Fruit fly (Drosophila melanogaster) whole organism, wandering third instar larva: ENCODE results near the gene CG14326.

ENCODE experiments used
- Abd-B ChIP-seq: fragments of >200 bp; optimal IDR thresholded peaks from 2 replicates; lab custom pipeline; 2017; ENCODE audit warnings: missing biosample characterization, missing genetic modification characterization
- Dfd ChIP-seq: fragments of >200 bp; optimal IDR thresholded peaks from 2 replicates; lab custom pipeline; 2017; ENCODE audit warnings: missing biosample characterization, missing genetic modification characterization
- Dif ChIP-seq: fragments of 200-275, 200-300 bp; sonication (Bioruptor generic); optimal IDR thresholded peaks from 2 replicates; lab custom pipeline; 2018; ENCODE audit warnings: missing biosample characterization, missing genetic modification characterization; ENCODE audit not compliant: partially characterized antibody
- GATAd ChIP-seq: sonication (Bioruptor generic); optimal IDR thresholded peaks from 2 replicates; lab custom pipeline; 2016; ENCODE audit warnings: missing biosample characterization, missing genetic modification characterization
- HLH106 ChIP-seq: fragments of 200-800 bp; optimal IDR thresholded peaks from 3 replicates; lab custom pipeline; 2019; ENCODE audit warnings: missing biosample characterization, mild to moderate bottlenecking, missing genetic modification characterization, moderate library complexity
- Hnf4 ChIP-seq: fragments of 200-800 bp; sonication (Bioruptor generic); optimal IDR thresholded peaks from 2 replicates; lab custom pipeline; 2016; ENCODE audit warnings: missing biosample characterization, mild to moderate bottlenecking, missing genetic modification characterization
- Hr78 ChIP-seq: fragments of >200 bp; optimal IDR thresholded peaks from 2 replicates; lab custom pipeline; 2017; ENCODE audit warnings: missing biosample characterization, missing genetic modification characterization
- Hr83 ChIP-seq: fragments of 200-300 bp; sonication (Bioruptor generic); optimal IDR thresholded peaks from 2 replicates; lab custom pipeline; 2016; ENCODE audit warnings: missing biosample characterization, mild to moderate bottlenecking, missing genetic modification characterization, moderate library complexity; ENCODE audit not compliant: poor library complexity, severe bottlenecking
- Jra ChIP-seq: sonication (Bioruptor generic); optimal IDR thresholded peaks from 2 replicates; lab custom pipeline; 2016; ENCODE audit warnings: missing biosample characterization, missing genetic modification characterization
- Mio ChIP-seq: sonication (Bioruptor generic); optimal IDR thresholded peaks from 2 replicates; lab custom pipeline; 2016; ENCODE audit warnings: missing biosample characterization, missing genetic modification characterization
- Myc ChIP-seq: fragments of >200 bp; optimal IDR thresholded peaks from 2 replicates; lab custom pipeline; 2017
- N ChIP-seq: fragments of >200 bp; optimal IDR thresholded peaks from 2 replicates; lab custom pipeline; 2018; ENCODE audit warnings: missing biosample characterization, missing external identifiers, missing genetic modification characterization
- OdsH ChIP-seq: fragments of 200-800 bp; sonication (Bioruptor generic); optimal IDR thresholded peaks from 2 replicates; lab custom pipeline; 2016; ENCODE audit warnings: missing biosample characterization, mild to moderate bottlenecking, missing genetic modification characterization
- Rel ChIP-seq, 2 experiments: fragments of 200-800 bp; sonication (Bioruptor generic) in 1 of 2; optimal IDR thresholded peaks; 2 replicates in 1 of 2; 3 replicates in 1 of 2; lab custom pipeline; 2016 to 2019; ENCODE audit warnings: mild to moderate bottlenecking in 2 of 2, missing biosample characterization in 2 of 2, missing genetic modification characterization in 2 of 2, moderate library complexity in 1 of 2
- Sp1 ChIP-seq: fragments of 200-800 bp; sonication (Bioruptor generic); optimal IDR thresholded peaks from 3 replicates; lab custom pipeline; 2019; ENCODE audit warnings: missing biosample characterization, mild to moderate bottlenecking, missing genetic modification characterization, moderate library complexity
- Vsx2 ChIP-seq: fragments of 200-300, 225-300 bp; sonication (Bioruptor generic); optimal IDR thresholded peaks from 2 replicates; lab custom pipeline; 2018; ENCODE audit warnings: missing biosample characterization, missing genetic modification characterization; ENCODE audit not compliant: partially characterized antibody
- br ChIP-seq: fragments of 200-800 bp; sonication (Bioruptor generic); optimal IDR thresholded peaks from 2 replicates; lab custom pipeline; 2016; ENCODE audit warnings: missing biosample characterization, missing genetic modification characterization
- brk ChIP-seq: fragments of 200-800 bp; sonication (Bioruptor generic); optimal IDR thresholded peaks from 2 replicates; lab custom pipeline; 2016; ENCODE audit warnings: missing biosample characterization, mild to moderate bottlenecking, missing genetic modification characterization
- dl ChIP-seq, 2 experiments: fragments of 175-275, 200-275 bp in 1 of 2; fragments of 200-275 bp in 1 of 2; sonication (Bioruptor generic); optimal IDR thresholded peaks; lab custom pipeline; 2018; ENCODE audit warnings: mild to moderate bottlenecking in 2 of 2, missing biosample characterization in 2 of 2, missing genetic modification characterization in 2 of 2, moderate library complexity in 2 of 2; ENCODE audit not compliant: partially characterized antibody in 2 of 2, insufficient read depth in 1 of 2
- dmrt93B ChIP-seq: fragments of 200-800 bp; sonication (Bioruptor generic); optimal IDR thresholded peaks from 2 replicates; lab custom pipeline; 2018; ENCODE audit warnings: missing biosample characterization, mild to moderate bottlenecking, missing genetic modification characterization
- dsf ChIP-seq: sonication (Bioruptor generic); optimal IDR thresholded peaks from 2 replicates; lab custom pipeline; 2016; ENCODE audit warnings: missing biosample characterization, missing genetic modification characterization, borderline replicate concordance
- foxo ChIP-seq, 2 experiments: fragments of 200-800 bp; sonication (Bioruptor generic); optimal IDR thresholded peaks; 2 replicates in 1 of 2; 3 replicates in 1 of 2; lab custom pipeline; 2016 to 2017; ENCODE audit warnings: missing biosample characterization in 2 of 2, missing genetic modification characterization in 2 of 2
- fru ChIP-seq: fragments of 200-800 bp; sonication (Bioruptor generic); optimal IDR thresholded peaks from 3 replicates; lab custom pipeline; 2016; ENCODE audit warnings: missing biosample characterization, mild to moderate bottlenecking, missing genetic modification characterization
- h ChIP-seq: fragments of 200-800 bp; sonication (Bioruptor generic); optimal IDR thresholded peaks from 3 replicates; lab custom pipeline; 2016; ENCODE audit warnings: missing biosample characterization, mild to moderate bottlenecking, missing genetic modification characterization
- jim ChIP-seq: fragments of 175-275, 200-325 bp; sonication (Bioruptor generic); optimal IDR thresholded peaks from 2 replicates; lab custom pipeline; 2016; ENCODE audit warnings: missing biosample characterization, mild to moderate bottlenecking, missing genetic modification characterization
- lola ChIP-seq: fragments of >200 bp; optimal IDR thresholded peaks from 2 replicates; lab custom pipeline; 2017; ENCODE audit warnings: missing biosample characterization, missing genetic modification characterization
- pan ChIP-seq: fragments of >200 bp; optimal IDR thresholded peaks from 2 replicates; lab custom pipeline; 2017
- psq ChIP-seq: fragments of 200-800 bp; sonication (Bioruptor generic); optimal IDR thresholded peaks from 3 replicates; lab custom pipeline; 2017; ENCODE audit warnings: missing biosample characterization, mild to moderate bottlenecking, missing genetic modification characterization, moderate library complexity
- rgr ChIP-seq: fragments of 200-800 bp; sonication (Bioruptor generic); optimal IDR thresholded peaks from 3 replicates; lab custom pipeline; 2016; ENCODE audit warnings: missing biosample characterization, mild to moderate bottlenecking, missing genetic modification characterization
- sage ChIP-seq: fragments of 200-800 bp; sonication (Bioruptor generic); optimal IDR thresholded peaks from 2 replicates; lab custom pipeline; 2016; ENCODE audit warnings: missing biosample characterization, mild to moderate bottlenecking, missing genetic modification characterization
- sv ChIP-seq: fragments of 200-800 bp; sonication (Bioruptor generic); optimal IDR thresholded peaks from 3 replicates; lab custom pipeline; 2016; ENCODE audit warnings: missing biosample characterization, missing genetic modification characterization
- tai ChIP-seq: sonication (Bioruptor generic); optimal IDR thresholded peaks from 2 replicates; lab custom pipeline; 2016; ENCODE audit warnings: missing biosample characterization, missing genetic modification characterization
- usp ChIP-seq: fragments of >200 bp; optimal IDR thresholded peaks from 2 replicates; lab custom pipeline; 2017; ENCODE audit warnings: missing biosample characterization, missing genetic modification characterization
- woc ChIP-seq: sonication (Bioruptor generic); optimal IDR thresholded peaks from 2 replicates; lab custom pipeline; 2016; ENCODE audit warnings: missing biosample characterization, mild to moderate bottlenecking, missing genetic modification characterization

The CG14326 gene

DNA sequence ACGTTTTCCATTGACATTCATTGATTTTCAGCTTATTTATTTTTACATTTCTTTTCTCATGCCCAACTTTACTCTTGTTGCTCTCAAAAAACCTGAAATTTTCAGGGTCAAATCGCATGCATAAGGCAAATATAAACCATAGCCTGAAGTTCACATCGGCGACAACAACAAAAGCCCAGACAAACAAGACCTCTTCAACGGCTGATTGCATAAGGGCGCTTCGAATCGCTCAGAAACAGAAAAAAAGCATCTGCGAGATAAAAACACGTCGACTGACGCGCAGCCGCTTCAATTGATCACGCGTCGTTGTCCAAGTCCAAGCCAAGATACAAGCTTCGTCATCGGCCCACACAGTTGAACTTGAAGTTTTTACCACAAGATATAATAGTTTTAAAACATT is 5.4 kb upstream of the CG14326 start, which contains the start of gene CG14327:
CG14327 (plus strand) TSS at position 161 of the 400 bp plus-strand sequence.
- no peak for TF ChIP-seq Rel (GFP tag; optimal IDR thresholded peaks at IDR 0.05; lab: Kevin White, UChicago)
- TF ChIP-seq Rel (tag; optimal IDR thresholded peaks at IDR 0.05; lab: Kevin White, UChicago), result no peak
- no peak for TF ChIP-seq psq (GFP tag; lab: Kevin White, UChicago)
- no peak for TF ChIP-seq Dfd (GFP tag; lab: Kevin White, UChicago)
- TF ChIP-seq, all 38 proteins: peak for 0

DNA sequence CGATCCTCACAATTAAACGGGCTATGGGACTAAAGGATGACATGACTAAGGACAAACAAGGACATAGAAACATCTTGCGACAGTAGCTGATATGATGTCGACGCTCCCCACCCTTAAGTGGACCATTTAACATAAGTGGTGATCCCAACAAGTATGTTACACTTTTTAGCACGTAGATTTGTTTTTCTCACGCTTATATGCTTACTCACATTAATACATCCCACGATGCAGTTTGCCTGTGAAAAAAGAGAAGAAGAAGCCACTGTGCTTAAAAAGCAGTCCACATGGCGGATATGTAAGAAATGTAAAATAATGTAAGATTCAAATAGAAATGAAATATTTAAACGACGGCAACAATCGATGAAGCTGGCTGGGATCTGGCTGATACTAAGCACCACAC is 3.8 kb upstream of the CG14326 start:
- TF ChIP-seq Myc (lab: Kevin White, UChicago) (peak; percentile 56), N (GFP tag; lab: Kevin White, UChicago) (peak; percentile 31), dsf (GFP tag; lab: Kevin White, UChicago) (no peak)

DNA sequence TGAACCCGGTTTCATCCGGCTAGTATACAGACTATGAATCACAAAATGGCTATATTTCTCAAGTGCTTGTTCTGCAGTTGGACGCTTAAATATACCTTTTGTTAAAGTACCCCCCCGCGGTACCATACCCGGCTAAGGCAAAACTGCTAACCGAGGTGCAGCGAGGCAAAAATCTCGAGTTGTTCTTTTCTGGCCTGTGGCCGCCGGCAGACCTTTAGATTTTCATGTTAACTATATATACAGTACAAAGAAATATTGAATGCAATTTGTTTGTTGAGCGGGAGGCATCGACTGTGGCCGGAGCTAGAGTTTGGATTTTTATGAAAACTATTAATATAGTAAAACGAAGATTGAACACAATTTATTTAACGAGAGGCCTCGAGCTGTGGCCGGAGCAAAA is 3.2 kb upstream of the CG14326 start:
- TF ChIP-seq Abd-B (GFP tag; lab: Kevin White, UChicago) (no peak), Myc (lab: Kevin White, UChicago) (no peak), Vsx2 (no peak), lola (no peak), tai (GFP tag; lab: Kevin White, UChicago) (no peak), Hr78 (no peak), Dfd (GFP tag; lab: Kevin White, UChicago) (no peak), br (no peak), rgr (GFP tag; lab: Kevin White, UChicago) (no peak), OdsH (GFP tag; lab: Kevin White, UChicago) (no peak), h (GFP tag; lab: Kevin White, UChicago) (no peak), HLH106 (no peak), Mio (GFP tag; lab: Kevin White, UChicago) (no peak), sv (GFP tag; lab: Kevin White, UChicago) (no peak)

DNA sequence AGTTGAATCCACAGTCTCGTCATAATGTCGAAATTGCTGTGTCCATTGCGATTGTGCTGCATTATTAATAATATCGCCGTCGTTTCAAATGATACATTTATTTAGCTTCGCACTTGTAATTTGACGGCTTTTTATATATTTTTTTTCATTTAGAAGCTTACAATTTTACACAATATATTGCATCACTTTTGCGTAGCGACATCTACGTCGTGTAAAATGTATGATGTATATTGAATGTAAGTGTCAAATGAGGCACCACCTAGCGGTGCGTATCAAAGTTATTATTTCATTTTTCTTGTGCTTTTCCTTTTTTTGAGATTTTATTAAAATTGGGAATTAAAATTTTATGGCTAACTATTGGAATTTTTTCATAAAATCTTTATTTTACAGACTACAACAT is 2.4 kb upstream of the CG14326 start:
- TF ChIP-seq woc (GFP tag; lab: Kevin White, UChicago) (no peak), Hr83 (GFP tag; lab: Kevin White, UChicago) (no peak), h (GFP tag; lab: Kevin White, UChicago) (no peak), usp (no peak), foxo (GFP tag; optimal IDR thresholded peaks at IDR 0.05; lab: Kevin White, UChicago) (no peak), N (GFP tag; lab: Kevin White, UChicago) (no peak), pan (no peak), Dif (GFP tag; lab: Kevin White, UChicago) (no peak), dmrt93B (no peak), Rel (GFP tag; optimal IDR thresholded peaks at IDR 0.05; lab: Kevin White, UChicago) (no peak), Rel (tag; optimal IDR thresholded peaks at IDR 0.05; lab: Kevin White, UChicago) (no peak), jim (GFP tag; lab: Kevin White, UChicago) (no peak), dl (GFP tag; optimal IDR thresholded peaks at IDR 0.05; lab: Kevin White, UChicago; ENCODE audit: insufficient read depth in 1 of 2, partially characterized antibody in 2 of 2) (no peak), OdsH (GFP tag; lab: Kevin White, UChicago) (no peak), HLH106 (no peak), dsf (GFP tag; lab: Kevin White, UChicago) (no peak), Abd-B (GFP tag; lab: Kevin White, UChicago) (no peak), sv (GFP tag; lab: Kevin White, UChicago) (no peak), Dfd (GFP tag; lab: Kevin White, UChicago) (no peak), rgr (GFP tag; lab: Kevin White, UChicago) (no peak), Myc (lab: Kevin White, UChicago) (no peak)
- TF ChIP-seq, all 38 proteins: peak for 0

DNA sequence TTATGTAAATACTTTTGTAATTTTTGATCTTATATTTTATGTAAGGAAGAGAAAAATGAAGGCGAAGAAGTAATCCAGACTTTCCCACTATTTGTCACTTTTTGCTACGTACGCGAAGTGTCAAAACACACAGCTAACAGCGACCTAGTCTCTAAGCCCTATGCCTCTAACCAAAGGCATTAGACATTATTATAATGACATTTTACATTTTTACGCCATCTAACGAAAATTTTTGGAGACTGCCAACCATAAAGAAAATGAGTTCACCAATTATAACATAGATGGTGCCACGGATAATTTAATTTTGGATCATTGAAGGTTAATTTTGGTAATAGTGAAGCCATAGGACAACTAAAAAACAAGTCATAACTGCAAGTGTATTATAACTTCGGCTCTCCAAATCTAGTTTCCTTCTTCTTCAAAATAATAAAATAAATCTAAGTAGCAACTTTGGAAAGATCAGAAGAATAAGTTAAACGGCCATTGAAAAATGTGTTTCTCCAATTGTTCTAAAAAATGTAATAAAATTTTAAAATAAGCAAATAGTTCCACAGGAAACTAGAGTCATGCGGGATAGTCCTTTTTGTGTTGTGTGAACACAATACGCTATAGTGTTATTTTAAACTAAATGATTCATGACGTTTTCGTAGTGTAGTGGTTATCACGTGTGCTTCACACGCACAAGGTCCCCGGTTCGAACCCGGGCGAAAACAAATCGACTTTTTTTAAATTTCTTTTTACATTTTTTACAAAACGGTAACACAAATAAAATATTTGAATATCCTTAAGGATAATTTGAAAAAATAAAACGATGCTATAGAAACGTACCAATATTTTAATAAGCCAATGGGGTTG is 1.6 kb upstream of the CG14326 start:
- TF ChIP-seq Mio (GFP tag; lab: Kevin White, UChicago) (no peak), h (GFP tag; lab: Kevin White, UChicago) (no peak), sv (GFP tag; lab: Kevin White, UChicago) (no peak), dl (GFP tag; optimal IDR thresholded peaks at IDR 0.05; lab: Kevin White, UChicago; ENCODE audit: insufficient read depth in 1 of 2, partially characterized antibody in 2 of 2) (no peak), GATAd (GFP tag; lab: Kevin White, UChicago) (no peak), Jra (no peak), usp (no peak), Vsx2 (no peak), Myc (lab: Kevin White, UChicago) (peak; percentile 69), jim (GFP tag; lab: Kevin White, UChicago) (no peak), dmrt93B (no peak), Dfd (GFP tag; lab: Kevin White, UChicago) (no peak), rgr (GFP tag; lab: Kevin White, UChicago) (peak; percentile 21), Sp1 (no peak), woc (GFP tag; lab: Kevin White, UChicago) (no peak), pan (no peak), Hnf4 (no peak), br (no peak), psq (GFP tag; lab: Kevin White, UChicago) (no peak), Abd-B (GFP tag; lab: Kevin White, UChicago) (no peak), Hr78 (no peak), brk (GFP tag; lab: Kevin White, UChicago) (peak; percentile 14), fru (no peak), sage (no peak), foxo (GFP tag; optimal IDR thresholded peaks at IDR 0.05; lab: Kevin White, UChicago) (peak in 1 of 2 experiments; percentile 33), Hr83 (GFP tag; lab: Kevin White, UChicago) (peak; percentile 23), Dif (GFP tag; lab: Kevin White, UChicago) (no peak), HLH106 (no peak), dsf (GFP tag; lab: Kevin White, UChicago) (no peak)
